Fruit fly (Drosophila melanogaster) whole organism, embryonic: ENCODE measurements around the gene brat.

ENCODE experiments used
- Abd-B ChIP-seq: fragments of 200-800 bp; sonication (Bioruptor generic); optimal IDR thresholded peaks from 2 replicates; lab custom pipeline; 2018; ENCODE audit warnings: missing biosample characterization, mild to moderate bottlenecking, missing genetic modification characterization, moderate library complexity
- Antp ChIP-seq: fragments of 200-800 bp; sonication (Bioruptor generic); optimal IDR thresholded peaks from 3 replicates; lab custom pipeline; 2016; ENCODE audit warnings: missing biosample characterization, missing genetic modification characterization
- CG1024 ChIP-seq: fragments of 200-800 bp; sonication (Bioruptor generic); IDR thresholded peaks from 2 replicates; pipeline ENCODE4 v1.3.6; 2022; ENCODE audit warnings: missing biosample characterization, missing genetic modification characterization
- CG10462 ChIP-seq: fragments of 200-800 bp; sonication (Bioruptor generic); optimal IDR thresholded peaks from 2 replicates; lab custom pipeline; 2016; ENCODE audit warnings: missing biosample characterization, missing genetic modification characterization
- CG11456 ChIP-seq: fragments of 200-800 bp; sonication (Bioruptor generic); IDR thresholded peaks from 3 replicates; pipeline ENCODE4 v1.3.6; 2022; ENCODE audit warnings: missing biosample characterization, missing genetic modification characterization
- CG11504 ChIP-seq: fragments of 200-800 bp; sonication (Bioruptor generic); optimal IDR thresholded peaks from 3 replicates; lab custom pipeline; 2019; ENCODE audit warnings: missing biosample characterization, mild to moderate bottlenecking, missing genetic modification characterization, moderate library complexity
- CG12942 ChIP-seq: fragments of 200-800 bp; sonication (Bioruptor generic); optimal IDR thresholded peaks from 3 replicates; lab custom pipeline; 2016; ENCODE audit warnings: missing biosample characterization, missing genetic modification characterization
- CG13296 ChIP-seq: fragments of 200-800 bp; sonication (Bioruptor generic); optimal IDR thresholded peaks from 3 replicates; lab custom pipeline; 2018; ENCODE audit warnings: missing biosample characterization, mild to moderate bottlenecking, missing genetic modification characterization
- CG14667 ChIP-seq: fragments of 200-800 bp; sonication (Bioruptor generic); IDR thresholded peaks from 2 replicates; pipeline ENCODE4 v1.3.6; 2022; ENCODE audit warnings: missing biosample characterization, missing genetic modification characterization
- CG15073 ChIP-seq: fragments of 200-800 bp; sonication (Bioruptor generic); optimal IDR thresholded peaks from 2 replicates; lab custom pipeline; 2016; ENCODE audit warnings: missing biosample characterization, missing genetic modification characterization
- CG15696 ChIP-seq: fragments of 200-800 bp; sonication (Bioruptor generic); optimal IDR thresholded peaks from 2 replicates; lab custom pipeline; 2019; ENCODE audit warnings: missing biosample characterization, mild to moderate bottlenecking, missing genetic modification characterization, moderate library complexity
- CG1602 ChIP-seq: fragments of 200-800 bp; sonication (Bioruptor generic); optimal IDR thresholded peaks from 3 replicates; lab custom pipeline; 2016; ENCODE audit warnings: missing biosample characterization, missing genetic modification characterization
- CG16863 ChIP-seq: fragments of 200-800 bp; sonication (Bioruptor generic); optimal IDR thresholded peaks from 3 replicates; lab custom pipeline; 2016; ENCODE audit warnings: missing biosample characterization, missing genetic modification characterization
- CG18476 ChIP-seq: fragments of 200-800 bp; sonication (Bioruptor generic); optimal IDR thresholded peaks from 2 replicates; lab custom pipeline; 2016; ENCODE audit warnings: missing biosample characterization, mild to moderate bottlenecking, missing genetic modification characterization
- CG18619 ChIP-seq: fragments of 200-800 bp; sonication (Bioruptor generic); optimal IDR thresholded peaks from 3 replicates; lab custom pipeline; 2017; ENCODE audit warnings: missing biosample characterization, mild to moderate bottlenecking, missing genetic modification characterization
- CG2116 ChIP-seq: fragments of 200-800 bp; sonication (Bioruptor generic); optimal IDR thresholded peaks from 3 replicates; lab custom pipeline; 2018; ENCODE audit warnings: missing biosample characterization, mild to moderate bottlenecking, missing genetic modification characterization
- CG2120 ChIP-seq: fragments of 200-800 bp; sonication (Bioruptor generic); optimal IDR thresholded peaks from 3 replicates; lab custom pipeline; 2016; ENCODE audit warnings: missing biosample characterization, missing genetic modification characterization
- CG2875 ChIP-seq: fragments of 200-800 bp; sonication (Bioruptor generic); optimal IDR thresholded peaks from 2 replicates; lab custom pipeline; 2017; ENCODE audit warnings: missing biosample characterization, mild to moderate bottlenecking, missing genetic modification characterization, missing genetic modification reagents
- CG31224 ChIP-seq: fragments of 200-800 bp; sonication (Bioruptor generic); IDR thresholded peaks from 2 replicates; pipeline ENCODE4 v1.3.6; 2022; ENCODE audit warnings: missing biosample characterization, missing genetic modification characterization
- CG32532 ChIP-seq: fragments of 200-800 bp; sonication (Bioruptor generic); IDR thresholded peaks from 2 replicates; pipeline ENCODE4 v1.3.6; 2022; ENCODE audit warnings: missing biosample characterization, missing genetic modification characterization
- CG33557 ChIP-seq: fragments of 200-800 bp; sonication (Bioruptor generic); optimal IDR thresholded peaks from 2 replicates; lab custom pipeline; 2019; ENCODE audit warnings: missing biosample characterization, mild to moderate bottlenecking, missing genetic modification characterization, moderate library complexity
- CG6175 ChIP-seq: fragments of 200-800 bp; sonication (Bioruptor generic); IDR thresholded peaks from 3 replicates; pipeline ENCODE4 v1.3.6; 2022; ENCODE audit warnings: missing biosample characterization, missing genetic modification characterization
- CG6765 ChIP-seq: fragments of 200-800 bp; sonication (Bioruptor generic); optimal IDR thresholded peaks from 3 replicates; lab custom pipeline; 2017; ENCODE audit warnings: missing biosample characterization, mild to moderate bottlenecking, missing genetic modification characterization
- CG7928 ChIP-seq: fragments of 200-800 bp; sonication (Bioruptor generic); optimal IDR thresholded peaks from 2 replicates; lab custom pipeline; 2017; ENCODE audit warnings: missing biosample characterization, mild to moderate bottlenecking, missing genetic modification characterization
- CG8089 ChIP-seq: fragments of 200-800 bp; sonication (Bioruptor generic); optimal IDR thresholded peaks from 3 replicates; lab custom pipeline; 2016; ENCODE audit warnings: missing biosample characterization, missing genetic modification characterization
- CG8924 ChIP-seq: fragments of 200-800 bp; optimal IDR thresholded peaks from 3 replicates; lab custom pipeline; 2019; ENCODE audit warnings: missing biosample characterization, mild to moderate bottlenecking, missing genetic modification characterization, moderate library complexity
- CG9437 ChIP-seq: fragments of 200-800 bp; sonication (Bioruptor generic); optimal IDR thresholded peaks from 2 replicates; lab custom pipeline; 2018; ENCODE audit warnings: missing biosample characterization, mild to moderate bottlenecking, missing genetic modification characterization
- Chrac-16 ChIP-seq: fragments of 200-800 bp; sonication (Bioruptor generic); optimal IDR thresholded peaks from 3 replicates; lab custom pipeline; 2016; ENCODE audit warnings: missing biosample characterization, missing genetic modification characterization
- Deaf1 ChIP-seq: fragments of 200-800 bp; optimal IDR thresholded peaks from 3 replicates; lab custom pipeline; 2019; ENCODE audit warnings: missing biosample characterization, mild to moderate bottlenecking, missing genetic modification characterization, moderate library complexity
- Dek ChIP-seq: fragments of 200-800 bp; sonication (Bioruptor generic); optimal IDR thresholded peaks from 3 replicates; lab custom pipeline; 2019; ENCODE audit warnings: missing biosample characterization, mild to moderate bottlenecking, missing genetic modification characterization, moderate library complexity
- Mes4 ChIP-seq: fragments of 200-800 bp; sonication (Bioruptor generic); optimal IDR thresholded peaks from 2 replicates; lab custom pipeline; 2016; ENCODE audit warnings: missing biosample characterization, missing genetic modification characterization
- Nf-YA ChIP-seq: fragments of 200-800 bp; sonication (Bioruptor generic); IDR thresholded peaks from 2 replicates; pipeline ENCODE4 v1.3.6; 2022; ENCODE audit warnings: missing biosample characterization, missing genetic modification characterization
- Ravus ChIP-seq: fragments of 200-800 bp; sonication (Bioruptor generic); IDR thresholded peaks from 2 replicates; pipeline ENCODE4 v1.3.6; 2022; ENCODE audit warnings: missing biosample characterization, missing genetic modification characterization
- Rfx ChIP-seq: fragments of 200-800 bp; sonication (Bioruptor generic); IDR thresholded peaks from 2 replicates; pipeline ENCODE4 v1.3.6; 2022; ENCODE audit warnings: missing biosample characterization, missing genetic modification characterization
- Sin3A ChIP-seq: fragments of >200 bp; optimal IDR thresholded peaks from 2 replicates; lab custom pipeline; 2018
- Six4 ChIP-seq: fragments of 200-800 bp; sonication (Bioruptor generic); optimal IDR thresholded peaks from 2 replicates; lab custom pipeline; 2016; ENCODE audit warnings: missing biosample characterization, missing genetic modification characterization
- Sry-β ChIP-seq: fragments of 200-800 bp; sonication (Bioruptor generic); optimal IDR thresholded peaks from 2 replicates; lab custom pipeline; 2018; ENCODE audit warnings: missing biosample characterization, mild to moderate bottlenecking, missing genetic modification characterization, moderate library complexity
- Usf ChIP-seq: fragments of 200-800 bp; sonication (Bioruptor generic); optimal IDR thresholded peaks from 2 replicates; lab custom pipeline; 2017; ENCODE audit warnings: missing genotype, missing biosample characterization, missing genetic modification characterization
- cato ChIP-seq: fragments of 200-800 bp; sonication (Bioruptor generic); optimal IDR thresholded peaks from 2 replicates; lab custom pipeline; 2016; ENCODE audit warnings: missing biosample characterization, missing genetic modification characterization, borderline replicate concordance
- chm ChIP-seq: fragments of 200-800 bp; sonication (Bioruptor generic); IDR thresholded peaks from 2 replicates; pipeline ENCODE4 v1.3.6; 2022; ENCODE audit warnings: missing biosample characterization, missing genetic modification characterization
- gcm ChIP-seq: fragments of 200-800 bp; sonication (Bioruptor generic); optimal IDR thresholded peaks from 2 replicates; lab custom pipeline; 2019; ENCODE audit warnings: missing biosample characterization, mild to moderate bottlenecking, missing genetic modification characterization, moderate library complexity
- kay ChIP-seq: fragments of 200-800 bp; sonication (Bioruptor generic); optimal IDR thresholded peaks from 2 replicates; lab custom pipeline; 2016; ENCODE audit warnings: missing biosample characterization, missing genetic modification characterization
- oc ChIP-seq: fragments of 200-800 bp; sonication (Bioruptor generic); optimal IDR thresholded peaks from 2 replicates; lab custom pipeline; 2018; ENCODE audit warnings: missing biosample characterization, mild to moderate bottlenecking, missing genetic modification characterization, moderate library complexity
- odd ChIP-seq: fragments of 200-800 bp; sonication (Bioruptor generic); optimal IDR thresholded peaks from 2 replicates; lab custom pipeline; 2017; ENCODE audit warnings: missing biosample characterization, mild to moderate bottlenecking, missing genetic modification characterization
- sens ChIP-seq: fragments of 200-800 bp; sonication (Bioruptor generic); peaks from one replicate; lab custom pipeline; 2016; ENCODE audit warnings: missing biosample characterization, missing genetic modification characterization
- sima ChIP-seq: fragments of 200-800 bp; sonication (Bioruptor generic); optimal IDR thresholded peaks from 2 replicates; lab custom pipeline; 2016; ENCODE audit warnings: missing biosample characterization, missing genetic modification characterization
- stc ChIP-seq: fragments of 200-800 bp; sonication (Bioruptor generic); IDR thresholded peaks from 2 replicates; pipeline ENCODE4 v1.3.6; 2022; ENCODE audit warnings: missing biosample characterization, missing genetic modification characterization
- tin ChIP-seq: fragments of 200-800 bp; sonication (Bioruptor generic); optimal IDR thresholded peaks from 3 replicates; lab custom pipeline; 2016; ENCODE audit warnings: missing biosample characterization, missing genetic modification characterization
- tll ChIP-seq, 2 experiments: fragments of 200-800 bp in 1 of 2; fragments of >200 bp in 1 of 2; sonication (Bioruptor generic) in 1 of 2; optimal IDR thresholded peaks; 2 replicates each; lab custom pipeline; 2017 to 2019; ENCODE audit warnings: missing biosample characterization in 2 of 2, missing genetic modification characterization in 2 of 2, mild to moderate bottlenecking in 1 of 2, moderate library complexity in 1 of 2
- toy ChIP-seq: fragments of 200-800 bp; sonication (Bioruptor generic); IDR thresholded peaks from 2 replicates; pipeline ENCODE4 v1.3.6; 2022; ENCODE audit warnings: missing biosample characterization, missing genetic modification characterization
- trh ChIP-seq: fragments of 200-800 bp; sonication (Bioruptor generic); optimal IDR thresholded peaks from 2 replicates; lab custom pipeline; 2016; ENCODE audit warnings: missing biosample characterization, missing genetic modification characterization
- zen2 ChIP-seq: fragments of 200-800 bp; sonication (Bioruptor generic); IDR thresholded peaks from 3 replicates; pipeline ENCODE4 v1.3.6; 2022; ENCODE audit warnings: missing biosample characterization, missing genetic modification characterization; ENCODE audit not compliant: partially characterized antibody

brat gene

DNA sequence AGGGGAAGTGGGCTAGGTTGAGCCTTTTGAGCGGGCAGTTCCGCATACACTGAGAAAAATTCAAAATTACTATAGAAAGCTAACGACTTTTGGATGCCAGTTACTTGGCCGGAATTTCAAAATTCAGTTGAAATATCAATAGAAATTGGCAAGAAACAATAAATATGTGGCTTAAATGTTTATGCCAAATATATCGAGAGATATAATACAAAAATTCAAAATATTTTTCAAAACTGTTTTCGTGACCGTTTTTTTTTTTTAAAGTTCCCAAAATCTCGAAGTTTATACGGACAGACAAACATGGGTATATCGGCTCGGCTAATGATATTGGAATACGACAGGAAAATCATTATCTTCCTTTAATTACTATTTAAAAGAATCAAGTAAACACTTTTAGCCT, 12.6 kb upstream of the brat start (continued):
- TF ChIP-seq CG18619 (peak; percentile 29), CG6765 (GFP tag; lab: Kevin White, UChicago) (no peak), gcm (GFP tag; lab: Kevin White, UChicago) (no peak), CG8089 (GFP tag; lab: Kevin White, UChicago) (no peak), sima (GFP tag; lab: Kevin White, UChicago) (no peak), Rfx (GFP tag; lab: Robert Waterston, UW) (peak; percentile 41; the same call in 1 of the 2 replicates), Sry-β (GFP tag; lab: Kevin White, UChicago) (no peak), Sin3A (lab: Kevin White, UChicago) (no peak), Mes4 (GFP tag; lab: Kevin White, UChicago) (no peak), Chrac-16 (GFP tag; lab: Kevin White, UChicago) (no peak), Usf (GFP tag; lab: Kevin White, UChicago) (peak; percentile 2), tll (GFP tag; optimal IDR thresholded peaks at IDR 0.05; lab: Kevin White, UChicago) (no peak), Abd-B (GFP tag; lab: Kevin White, UChicago) (peak; percentile 0), Six4 (GFP tag; lab: Kevin White, UChicago) (peak; percentile 0), CG2875 (peak; percentile 32), Ravus (GFP tag; lab: Robert Waterston, UW) (no peak), CG33557 (GFP tag; lab: Kevin White, UChicago) (no peak), CG9437 (no peak), Nf-YA (GFP tag; lab: Robert Waterston, UW) (0 out of 2 replicates have a peak, but pooled peaks have one; percentile 12), CG8924 (no peak), tin (GFP tag; lab: Kevin White, UChicago) (peak; percentile 35), CG32532 (GFP tag; lab: Robert Waterston, UW) (peak; percentile 45; the same call in 1 of the 2 replicates), stc (GFP tag; lab: Robert Waterston, UW) (no peak), CG11504 (tag; lab: Kevin White, UChicago) (peak; percentile 63), odd (GFP tag; lab: Kevin White, UChicago) (no peak), CG11456 (GFP tag; lab: Robert Waterston, UW) (no peak), trh (GFP tag; lab: Kevin White, UChicago) (no peak), sens (peak; percentile 89), CG31224 (GFP tag; lab: Robert Waterston, UW) (0 out of 2 replicates have a peak, but pooled peaks have one; percentile 19), CG6175 (GFP tag; lab: Robert Waterston, UW) (no peak), toy (GFP tag; lab: Robert Waterston, UW) (no peak), CG15696 (no peak), Dek (peak; percentile 8), kay (GFP tag; lab: Kevin White, UChicago) (peak; percentile 29), CG14667 (GFP tag; lab: Robert Waterston, UW) (no peak), Deaf1 (tag; lab: Kevin White, UChicago) (no peak), CG1602 (GFP tag; lab: Kevin White, UChicago) (peak; percentile 51), CG2116 (GFP tag; lab: Kevin White, UChicago) (peak; percentile 16), CG7928 (GFP tag; lab: Kevin White, UChicago) (no peak), oc (tag; lab: Kevin White, UChicago) (no peak), CG18476 (peak; percentile 7), zen2 (GFP tag; lab: Robert Waterston, UW) (no peak), CG1024 (GFP tag; lab: Robert Waterston, UW) (no peak), CG13296 (GFP tag; lab: Kevin White, UChicago) (no peak), cato (no peak), CG2120 (GFP tag; lab: Kevin White, UChicago) (peak; percentile 59), chm (GFP tag; lab: Robert Waterston, UW) (no peak), CG10462 (GFP tag; lab: Kevin White, UChicago) (no peak), CG16863 (no peak), CG12942 (GFP tag; lab: Kevin White, UChicago) (no peak), CG15073 (GFP tag; lab: Kevin White, UChicago) (no peak), Antp (GFP tag; lab: Kevin White, UChicago) (peak; percentile 7)
